Fruit fly (Drosophila melanogaster) whole organism, embryonic: ENCODE data around the gene bor.

ENCODE experiments used
- Atf-2 ChIP-seq: fragments of 200-800 bp; sonication (Bioruptor generic); optimal IDR thresholded peaks from 2 replicates; lab custom pipeline; 2016; ENCODE audit warnings: missing biosample characterization, missing genetic modification characterization
- B-H2 ChIP-seq: fragments of 200-800 bp; sonication (Bioruptor generic); optimal IDR thresholded peaks from 2 replicates; lab custom pipeline; 2018; ENCODE audit warnings: missing biosample characterization, mild to moderate bottlenecking, missing genetic modification characterization
- Bgb ChIP-seq: fragments of 200-800 bp; sonication (Bioruptor generic); IDR thresholded peaks from 2 replicates; pipeline ENCODE4 v1.3.6; 2022; ENCODE audit warnings: missing biosample characterization, missing genetic modification characterization; ENCODE audit not compliant: partially characterized antibody
- CG10267 ChIP-seq: fragments of 200-800 bp; sonication (Bioruptor generic); optimal IDR thresholded peaks from 2 replicates; lab custom pipeline; 2018; ENCODE audit warnings: missing biosample characterization, mild to moderate bottlenecking, missing genetic modification characterization, moderate library complexity
- CG10462 ChIP-seq: fragments of 200-800 bp; sonication (Bioruptor generic); optimal IDR thresholded peaks from 2 replicates; lab custom pipeline; 2016; ENCODE audit warnings: missing biosample characterization, missing genetic modification characterization
- CG11247 ChIP-seq: fragments of 200-800 bp; sonication (Bioruptor generic); IDR thresholded peaks from 2 replicates; pipeline ENCODE4 v1.3.6; 2022; ENCODE audit warnings: missing biosample characterization, missing genetic modification characterization
- CG11723 ChIP-seq: fragments of 200-800 bp; sonication (Bioruptor generic); optimal IDR thresholded peaks from 2 replicates; lab custom pipeline; 2017; ENCODE audit warnings: missing biosample characterization, mild to moderate bottlenecking, missing genetic modification characterization
- CG12744 ChIP-seq: fragments of 200-800 bp; sonication (Bioruptor generic); optimal IDR thresholded peaks from 2 replicates; lab custom pipeline; 2016; ENCODE audit warnings: missing biosample characterization, missing genetic modification characterization
- CG14860 ChIP-seq: fragments of 200-800 bp; sonication (Bioruptor generic); IDR thresholded peaks from 3 replicates; pipeline ENCODE4 v1.3.6; 2022; ENCODE audit warnings: missing biosample characterization, missing genetic modification characterization; ENCODE audit not compliant: partially characterized antibody
- CG15011 ChIP-seq: fragments of 200-800 bp; sonication (Bioruptor generic); optimal IDR thresholded peaks from 3 replicates; lab custom pipeline; 2018; ENCODE audit warnings: missing biosample characterization, mild to moderate bottlenecking, missing genetic modification characterization
- CG17612 ChIP-seq: fragments of 200-800 bp; sonication (Bioruptor generic); IDR thresholded peaks from 2 replicates; pipeline ENCODE4 v1.3.6; 2022; ENCODE audit warnings: missing biosample characterization, missing genetic modification characterization
- CG17829 ChIP-seq: fragments of 200-800 bp; optimal IDR thresholded peaks from 2 replicates; lab custom pipeline; 2019; ENCODE audit warnings: missing biosample characterization, mild to moderate bottlenecking, missing genetic modification characterization, moderate library complexity
- CG2120 ChIP-seq: fragments of 200-800 bp; sonication (Bioruptor generic); optimal IDR thresholded peaks from 3 replicates; lab custom pipeline; 2016; ENCODE audit warnings: missing biosample characterization, missing genetic modification characterization
- CG3407 ChIP-seq: fragments of 200-800 bp; sonication (Bioruptor generic); optimal IDR thresholded peaks from 2 replicates; lab custom pipeline; 2018; ENCODE audit warnings: missing biosample characterization, mild to moderate bottlenecking, missing genetic modification characterization
- CG34224 ChIP-seq: fragments of 200-800 bp; sonication (Bioruptor generic); IDR thresholded peaks from 3 replicates; pipeline ENCODE4 v1.3.6; 2022; ENCODE audit warnings: missing biosample characterization, missing genetic modification characterization; ENCODE audit not compliant: partially characterized antibody
- CG6254 ChIP-seq: fragments of 200-800 bp; sonication (Bioruptor generic); optimal IDR thresholded peaks from 3 replicates; lab custom pipeline; 2017; ENCODE audit warnings: mild to moderate bottlenecking, missing biosample characterization, missing genetic modification reagents, missing genetic modification characterization
- CG6683 ChIP-seq: fragments of 200-800 bp; sonication (Bioruptor generic); optimal IDR thresholded peaks from 2 replicates; lab custom pipeline; 2017; ENCODE audit warnings: missing biosample characterization, mild to moderate bottlenecking, missing genetic modification characterization, missing genetic modification reagents
- CoRest ChIP-seq: fragments of 200-800 bp; sonication (Bioruptor generic); optimal IDR thresholded peaks from 3 replicates; lab custom pipeline; 2018; ENCODE audit warnings: missing biosample characterization, mild to moderate bottlenecking, missing genetic modification characterization, moderate library complexity
- CrebB ChIP-seq: fragments of 200-800 bp; sonication (Bioruptor generic); optimal IDR thresholded peaks from 3 replicates; lab custom pipeline; 2018; ENCODE audit warnings: missing biosample characterization, mild to moderate bottlenecking, missing genetic modification characterization
- Dll ChIP-seq: fragments of 200-800 bp; sonication (Bioruptor generic); IDR thresholded peaks from 4 replicates; pipeline ENCODE4 v1.3.6; 2022; ENCODE audit warnings: missing biosample characterization, missing genetic modification characterization; ENCODE audit not compliant: partially characterized antibody
- HHEX ChIP-seq: fragments of 200-800 bp; sonication (Bioruptor generic); optimal IDR thresholded peaks from 3 replicates; lab custom pipeline; 2017; ENCODE audit warnings: missing biosample characterization, mild to moderate bottlenecking, missing genetic modification characterization, missing genetic modification reagents
- HLHmδ ChIP-seq: fragments of 200-800 bp; sonication (Bioruptor generic); optimal IDR thresholded peaks from 2 replicates; lab custom pipeline; 2018; ENCODE audit warnings: missing biosample characterization, mild to moderate bottlenecking, missing genetic modification characterization, moderate library complexity
- Hand ChIP-seq: fragments of 200-800 bp; sonication (Bioruptor generic); optimal IDR thresholded peaks from 2 replicates; lab custom pipeline; 2017; ENCODE audit warnings: mild to moderate bottlenecking, missing biosample characterization, missing genetic modification reagents, missing genetic modification characterization
- HmgZ ChIP-seq: fragments of 200-800 bp; sonication (Bioruptor generic); optimal IDR thresholded peaks from 2 replicates; lab custom pipeline; 2018; ENCODE audit warnings: missing biosample characterization, mild to moderate bottlenecking, missing genetic modification characterization
- Myb ChIP-seq: fragments of 200-800 bp; sonication (Bioruptor generic); optimal IDR thresholded peaks from 2 replicates; lab custom pipeline; 2016; ENCODE audit warnings: missing biosample characterization, missing genetic modification characterization
- Nf-YA ChIP-seq: fragments of 200-800 bp; sonication (Bioruptor generic); IDR thresholded peaks from 2 replicates; pipeline ENCODE4 v1.3.6; 2022; ENCODE audit warnings: missing biosample characterization, missing genetic modification characterization
- Pdp1 ChIP-seq, 2 experiments: fragments of 200-800 bp; sonication (Bioruptor generic); optimal IDR thresholded peaks; 3 replicates each; lab custom pipeline; 2016; ENCODE audit warnings: missing biosample characterization in 2 of 2, missing genetic modification characterization in 2 of 2, mild to moderate bottlenecking in 1 of 2, moderate library complexity in 1 of 2
- Sox102F ChIP-seq: fragments of 200-800 bp; sonication (Bioruptor generic); optimal IDR thresholded peaks from 2 replicates; lab custom pipeline; 2018; ENCODE audit warnings: missing biosample characterization, mild to moderate bottlenecking, missing genetic modification characterization, moderate library complexity
- Xrp1 ChIP-seq: fragments of 200-800 bp; sonication (Bioruptor generic); IDR thresholded peaks from 2 replicates; pipeline ENCODE4 v1.3.6; 2022; ENCODE audit warnings: missing biosample characterization, missing genetic modification characterization
- ash1 ChIP-seq: fragments of 200-800 bp; sonication (Bioruptor generic); optimal IDR thresholded peaks from 2 replicates; lab custom pipeline; 2018; ENCODE audit warnings: missing biosample characterization, mild to moderate bottlenecking, missing genetic modification characterization
- bab2 ChIP-seq: fragments of 200-800 bp; sonication (Bioruptor generic); optimal IDR thresholded peaks from 2 replicates; lab custom pipeline; 2016; ENCODE audit warnings: missing biosample characterization, missing genetic modification characterization
- bowl ChIP-seq: fragments of 200-800 bp; sonication (Bioruptor generic); IDR thresholded peaks from 2 replicates; pipeline ENCODE4 v1.3.6; 2022; ENCODE audit warnings: missing biosample characterization, missing genetic modification characterization
- croc ChIP-seq: fragments of 200-800 bp; sonication (Bioruptor generic); conservative IDR thresholded peaks from 3 replicates; pipeline ENCODE4 v1.3.6; 2022; ENCODE audit warnings: missing biosample characterization, missing genetic modification characterization
- danr ChIP-seq: fragments of 200-800 bp; sonication (Bioruptor generic); IDR thresholded peaks from 2 replicates; pipeline ENCODE4 v1.3.6; 2022; ENCODE audit warnings: missing biosample characterization, missing genetic modification characterization
- dm ChIP-seq: fragments of 200-800 bp; sonication (Bioruptor generic); optimal IDR thresholded peaks from 3 replicates; lab custom pipeline; 2016; ENCODE audit warnings: missing biosample characterization, missing genetic modification characterization
- fd102C ChIP-seq: fragments of 200-800 bp; sonication (Bioruptor generic); optimal IDR thresholded peaks from 2 replicates; lab custom pipeline; 2018; ENCODE audit warnings: missing biosample characterization, mild to moderate bottlenecking, missing genetic modification characterization, moderate library complexity
- gce ChIP-seq: fragments of 200-800 bp; sonication (Bioruptor generic); IDR thresholded peaks from 3 replicates; pipeline ENCODE4 v1.3.6; 2022; ENCODE audit warnings: missing biosample characterization, missing genetic modification characterization
- hbn ChIP-seq: fragments of 200-800 bp; sonication (Bioruptor generic); IDR thresholded peaks from 2 replicates; pipeline ENCODE4 v1.3.6; 2022; ENCODE audit warnings: missing biosample characterization, missing genetic modification characterization; ENCODE audit not compliant: partially characterized antibody
- knrl ChIP-seq: fragments of 200-800 bp; sonication (Bioruptor generic); IDR thresholded peaks from 3 replicates; pipeline ENCODE4 v1.3.6; 2022; ENCODE audit warnings: missing biosample characterization, missing genetic modification characterization; ENCODE audit not compliant: partially characterized antibody
- lilli ChIP-seq: fragments of 200-800 bp; sonication (Bioruptor generic); optimal IDR thresholded peaks from 3 replicates; lab custom pipeline; 2016; ENCODE audit warnings: missing biosample characterization, missing genetic modification characterization
- lov ChIP-seq, 2 experiments: fragments of 200-800 bp in 1 of 2; fragments of >200 bp in 1 of 2; sonication (Bioruptor generic) in 1 of 2; IDR thresholded peaks in 1 of 2; optimal IDR thresholded peaks in 1 of 2; 2 replicates in 1 of 2; 3 replicates in 1 of 2; pipeline versions ENCODE4 v1.3.6 to Lab custom; 2017 to 2022; ENCODE audit warnings: missing biosample characterization in 1 of 2, missing genetic modification characterization in 1 of 2
- nom ChIP-seq: fragments of 200-800 bp; sonication (Bioruptor generic); optimal IDR thresholded peaks from 2 replicates; lab custom pipeline; 2017; ENCODE audit warnings: missing biosample characterization, missing genetic modification characterization, mild to moderate bottlenecking, moderate library complexity, missing genetic modification reagents
- pita ChIP-seq: fragments of 200-800 bp; sonication (Bioruptor generic); optimal IDR thresholded peaks from 2 replicates; lab custom pipeline; 2017; ENCODE audit warnings: missing biosample characterization, mild to moderate bottlenecking, missing genetic modification characterization
- salm ChIP-seq: fragments of 200-800 bp; sonication (Bioruptor generic); optimal IDR thresholded peaks from 2 replicates; lab custom pipeline; 2018; ENCODE audit warnings: missing biosample characterization, mild to moderate bottlenecking, missing genetic modification characterization
- sim ChIP-seq: fragments of 200-800 bp; sonication (Bioruptor generic); IDR thresholded peaks from 2 replicates; pipeline ENCODE4 v1.3.6; 2022; ENCODE audit warnings: missing biosample characterization, missing genetic modification characterization
- sob ChIP-seq: fragments of 200-800 bp; sonication (Bioruptor generic); IDR thresholded peaks from 2 replicates; pipeline ENCODE4 v1.3.6; 2022; ENCODE audit warnings: missing biosample characterization, missing genetic modification characterization
- tio ChIP-seq: fragments of 200-800 bp; sonication (Bioruptor generic); optimal IDR thresholded peaks from 2 replicates; lab custom pipeline; 2017; ENCODE audit warnings: missing biosample characterization, missing genetic modification characterization, inconsistent platforms
- vvl ChIP-seq: fragments of 200-800 bp; sonication (Bioruptor generic); IDR thresholded peaks from 2 replicates; pipeline ENCODE4 v1.3.6; 2022; ENCODE audit warnings: missing biosample characterization, missing genetic modification characterization

bor gene

DNA sequence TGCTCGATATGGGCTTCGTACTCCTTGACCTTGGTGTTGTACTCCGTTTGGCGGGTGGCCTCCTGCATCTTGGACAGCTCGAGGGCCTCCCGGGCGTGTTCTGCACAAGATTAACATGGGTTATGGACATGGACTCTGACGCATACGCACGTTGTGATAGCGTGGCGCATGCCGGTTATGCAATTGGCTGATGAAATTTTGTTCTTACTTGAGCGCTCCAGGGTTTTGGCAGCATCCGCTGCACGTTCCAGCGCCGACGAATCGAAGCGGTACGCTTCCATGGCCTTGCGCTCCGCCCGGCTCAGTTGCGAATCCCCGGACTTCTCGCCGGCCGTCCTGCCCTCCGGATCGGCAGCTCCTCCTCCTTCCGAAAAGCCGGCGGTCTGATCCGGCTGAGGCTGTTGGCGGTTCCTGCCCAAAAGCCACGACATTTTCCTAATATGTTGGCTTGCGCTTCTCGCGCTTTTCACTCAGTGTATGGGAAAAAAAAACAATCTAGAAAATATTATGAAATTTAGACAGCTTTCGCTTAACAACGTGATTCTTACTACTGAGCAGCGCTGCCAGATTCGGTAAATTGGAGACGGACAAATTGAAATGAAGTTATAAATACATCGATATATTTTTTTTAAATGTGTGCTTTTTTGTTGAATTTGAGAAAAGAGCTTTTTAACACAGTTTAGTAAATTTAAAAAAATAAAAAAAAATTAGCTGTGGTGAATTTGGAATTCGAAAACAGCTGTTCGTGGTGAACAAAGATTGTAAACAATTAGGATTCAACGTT is at the start of gene bor, which contains the start of gene asun (continued):
- no peak for TF ChIP-seq sim (GFP tag; lab: Robert Waterston, UW)
- peak; percentile 77 for TF ChIP-seq Bgb
- no peak for TF ChIP-seq bowl (GFP tag; lab: Robert Waterston, UW)
- no peak for TF ChIP-seq lov (optimal IDR thresholded peaks at IDR 0.05; lab: Kevin White, UChicago)
- no peak for TF ChIP-seq lov (GFP tag; IDR thresholded peaks at IDR 0.05; lab: Robert Waterston, UW)
- TF ChIP-seq CG17612 (GFP tag; lab: Robert Waterston, UW): no peak
- no peak for TF ChIP-seq CG6683
- peak; percentile 28 for TF ChIP-seq CG17829 (tag; lab: Kevin White, UChicago)
- no peak for TF ChIP-seq CG12744
- TF ChIP-seq danr: no peak
- peak; percentile 72 for TF ChIP-seq CG34224
- peak in 1 of 2 experiments; percentile 96 for TF ChIP-seq Pdp1 (GFP tag; optimal IDR thresholded peaks at IDR 0.05; lab: Kevin White, UChicago)
- TF ChIP-seq CoRest: no peak
- peak; percentile 85 for TF ChIP-seq Dll (GFP tag; lab: Robert Waterston, UW)
- TF ChIP-seq sob (GFP tag; lab: Robert Waterston, UW): 0 out of 2 replicates have a peak, but pooled peaks have one; percentile 19
- TF ChIP-seq CG2120 (GFP tag; lab: Kevin White, UChicago): peak; percentile 48
- no peak for TF ChIP-seq CG15011
- TF ChIP-seq gce (GFP tag; lab: Robert Waterston, UW): no peak
- no peak for TF ChIP-seq Sox102F (GFP tag; lab: Kevin White, UChicago)
- TF ChIP-seq dm: peak; percentile 67
- TF ChIP-seq CG14860 (GFP tag; lab: Robert Waterston, UW): peak; percentile 13; the same call in 1 of the 3 replicates
- TF ChIP-seq pita: no peak
- TF ChIP-seq Xrp1 (GFP tag; lab: Robert Waterston, UW): peak; percentile 57
- TF ChIP-seq Nf-YA (GFP tag; lab: Robert Waterston, UW): no peak
- no peak for TF ChIP-seq salm
- peak; percentile 83 for TF ChIP-seq hbn
- TF ChIP-seq CG3407: no peak
- TF ChIP-seq ash1 (GFP tag; lab: Kevin White, UChicago): no peak
- TF ChIP-seq HHEX (GFP tag; lab: Kevin White, UChicago): no peak
- TF ChIP-seq CG10267: peak; percentile 47
- TF ChIP-seq Hand (GFP tag; lab: Kevin White, UChicago): no peak
- TF ChIP-seq lilli (GFP tag; lab: Kevin White, UChicago): peak; percentile 52
- no peak for TF ChIP-seq CG11723
- peak; percentile 40 for TF ChIP-seq Myb (GFP tag; lab: Kevin White, UChicago)
- TF ChIP-seq vvl (GFP tag; lab: Robert Waterston, UW): peak; percentile 43; the same call in 1 of the 2 replicates
- no peak for TF ChIP-seq nom
- no peak for TF ChIP-seq fd102C (GFP tag; lab: Kevin White, UChicago)
- peak; percentile 73 for TF ChIP-seq B-H2 (GFP tag; lab: Kevin White, UChicago)
- no peak for TF ChIP-seq CrebB (tag; lab: Kevin White, UChicago)
- TF ChIP-seq Atf-2 (GFP tag; lab: Kevin White, UChicago): no peak
- no peak for TF ChIP-seq HLHmδ (GFP tag; lab: Kevin White, UChicago)
- TF ChIP-seq croc (GFP tag; lab: Robert Waterston, UW): no peak
- TF ChIP-seq tio: no peak
- no peak for TF ChIP-seq CG6254 (GFP tag; lab: Kevin White, UChicago)
- no peak for TF ChIP-seq CG10462 (GFP tag; lab: Kevin White, UChicago)
- TF ChIP-seq bab2 (GFP tag; lab: Kevin White, UChicago): no peak
- no peak for TF ChIP-seq CG11247 (GFP tag; lab: Robert Waterston, UW)
- peak; percentile 13 for TF ChIP-seq HmgZ (tag; lab: Kevin White, UChicago)
- TF ChIP-seq knrl (GFP tag; lab: Robert Waterston, UW): peak; percentile 73
